Worm (Caenorhabditis elegans) whole organism, L2 larva: ENCODE data around the gene ZK1086.2.

Experiments
- aly-2 ChIP-seq: fragments of 150-350 bp; optimal IDR thresholded peaks from 2 replicates; lab custom pipeline; 2014; ENCODE audit warnings: missing biosample characterization, missing genetic modification characterization
- blmp-1 ChIP-seq: sonication (generic microtip); optimal IDR thresholded peaks from 2 replicates; lab custom pipeline; 2017; ENCODE audit warnings: missing genetic modification characterization, mild to moderate bottlenecking, missing compliant biosample characterization, antibody characterized with exemption, moderate library complexity; ENCODE audit not compliant: insufficient read depth
- elt-1 ChIP-seq: fragments of 150-350 bp; optimal IDR thresholded peaks from 2 replicates; lab custom pipeline; 2014; ENCODE audit warnings: missing biosample characterization, missing genetic modification characterization
- lsy-2 ChIP-seq, 2 experiments: fragments of 150-350 bp in 1 of 2; sonication (generic microtip) in 1 of 2; optimal IDR thresholded peaks; 2 replicates each; lab custom pipeline; 2014 to 2017; ENCODE audit warnings: missing biosample characterization in 2 of 2, missing genetic modification characterization in 2 of 2
- nhr-12 ChIP-seq: fragments of 150-350 bp; optimal IDR thresholded peaks from 2 replicates; lab custom pipeline; 2014; ENCODE audit warnings: missing biosample characterization, missing genetic modification characterization
- unc-39 ChIP-seq: fragments of 150-350 bp; optimal IDR thresholded peaks from 2 replicates; lab custom pipeline; 2014; ENCODE audit warnings: missing biosample characterization, missing genetic modification characterization

DNA sequence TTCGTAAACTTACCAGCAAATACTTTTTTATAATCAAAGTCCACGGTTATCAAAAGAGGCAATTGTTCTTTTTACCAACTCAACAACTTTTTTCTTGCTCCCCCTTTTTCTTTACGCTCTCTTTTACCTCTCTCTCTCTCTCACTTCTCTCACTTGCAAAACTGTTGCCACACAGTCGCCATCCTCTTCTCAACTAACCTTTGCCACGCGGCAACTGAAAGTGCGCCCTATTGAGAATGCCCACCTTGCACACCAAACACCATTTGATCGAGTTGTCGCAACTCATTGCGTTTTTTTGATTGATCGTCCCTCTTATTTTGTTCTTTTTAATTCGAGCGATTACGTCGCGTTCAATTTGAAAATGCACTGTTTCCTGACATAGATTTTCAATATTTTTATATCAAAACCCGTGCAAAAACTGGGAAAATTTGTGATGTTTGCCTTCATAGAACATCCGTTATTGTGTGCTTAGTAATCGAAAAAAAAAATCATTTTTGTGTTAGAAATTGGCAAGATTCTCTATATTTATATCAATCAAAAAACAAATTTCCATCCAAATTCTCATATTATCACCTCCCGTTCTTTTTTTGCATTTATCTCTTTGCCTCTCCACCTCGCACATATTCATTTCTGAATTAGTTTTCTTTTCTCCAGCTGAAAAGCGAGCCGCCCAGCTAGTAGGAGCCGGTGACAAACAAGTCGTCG, 46.6 kb downstream of the ZK1086.2 start, which contains the start of gene nhr-71:
- TF ChIP-seq unc-39 (tag; lab: Kevin White, UChicago) (no peak), blmp-1 (no peak), nhr-12 (tag; lab: Kevin White, UChicago) (no peak), lsy-2 (tag; optimal IDR thresholded peaks at IDR 0.05; lab: Kevin White, UChicago) (no peak), aly-2 (tag; lab: Kevin White, UChicago) (no peak), elt-1 (tag; lab: Kevin White, UChicago) (no peak)
